Worm (Caenorhabditis elegans) whole organism, mixed stage, embryonic: ENCODE results near the gene Y41D4A.7.

Experiments
- elt-1 ChIP-seq: sonication (generic microtip); optimal IDR thresholded peaks from 2 replicates; lab custom pipeline; 2017; ENCODE audit warnings: missing genetic modification characterization, mild to moderate bottlenecking, missing compliant biosample characterization, antibody characterized with exemption, moderate library complexity, borderline replicate concordance; ENCODE audit not compliant: insufficient read depth
- elt-3 ChIP-seq: fragments of 150-350 bp; optimal IDR thresholded peaks from 2 replicates; lab custom pipeline; 2014; ENCODE audit warnings: missing biosample characterization, missing genetic modification characterization
- lsy-2 ChIP-seq: fragments of 150-350 bp; optimal IDR thresholded peaks from 2 replicates; lab custom pipeline; 2014; ENCODE audit warnings: missing biosample characterization, missing genetic modification characterization
- mab-5 ChIP-seq: fragments of 150-350 bp; optimal IDR thresholded peaks from 2 replicates; lab custom pipeline; 2014; ENCODE audit warnings: missing biosample characterization, missing genetic modification characterization
- mep-1 ChIP-seq: fragments of 150-350 bp; optimal IDR thresholded peaks from 2 replicates; lab custom pipeline; 2017; ENCODE audit warnings: missing biosample characterization, missing genetic modification reagents, missing genetic modification characterization, inconsistent platforms
- nhr-12 ChIP-seq: fragments of 150-350 bp; optimal IDR thresholded peaks from 2 replicates; lab custom pipeline; 2014; ENCODE audit warnings: missing biosample characterization, missing genetic modification characterization
- nhr-237 ChIP-seq: fragments of 150-350 bp; optimal IDR thresholded peaks from 2 replicates; lab custom pipeline; 2014; ENCODE audit warnings: missing biosample characterization, missing genetic modification characterization
- nhr-28 ChIP-seq: fragments of 150-350 bp; optimal IDR thresholded peaks from 2 replicates; lab custom pipeline; 2014; ENCODE audit warnings: missing biosample characterization, missing genetic modification characterization
- nhr-76 ChIP-seq: sonication (generic microtip); optimal IDR thresholded peaks from 2 replicates; lab custom pipeline; 2017; ENCODE audit warnings: missing biosample characterization, missing genetic modification characterization
- pha-4 ChIP-seq: fragments of 150-350 bp; optimal IDR thresholded peaks from 2 replicates; lab custom pipeline; 2018; ENCODE audit warnings: missing biosample characterization, missing genetic modification reagents, missing genetic modification characterization
- sem-2 ChIP-seq: fragments of 200-800 bp; sonication (Bioruptor generic); optimal IDR thresholded peaks from 2 replicates; lab custom pipeline; 2018; ENCODE audit warnings: mild to moderate bottlenecking, missing genetic modification characterization, missing compliant biosample characterization
- snpc-4 ChIP-seq: fragments of 150-350 bp; optimal IDR thresholded peaks from 2 replicates; lab custom pipeline; 2014; ENCODE audit warnings: missing biosample characterization, missing genetic modification characterization
- unc-62 ChIP-seq: fragments of 150-350 bp; optimal IDR thresholded peaks from 2 replicates; lab custom pipeline; 2014; ENCODE audit warnings: missing biosample characterization, missing genetic modification reagents, missing genetic modification characterization
- zip-8 ChIP-seq: fragments of 150-350 bp; optimal IDR thresholded peaks from 2 replicates; lab custom pipeline; 2014; ENCODE audit warnings: missing biosample characterization, missing genetic modification characterization

- TF ChIP-seq unc-62 (GFP tag; lab: Kevin White, UChicago) (no peak), nhr-237 (tag; lab: Kevin White, UChicago) (no peak), lsy-2 (no peak), nhr-12 (no peak), zip-8 (tag; lab: Kevin White, UChicago) (no peak), nhr-28 (tag; lab: Kevin White, UChicago) (no peak), nhr-76 (tag; lab: Kevin White, UChicago) (no peak), mab-5 (no peak), snpc-4 (tag; lab: Kevin White, UChicago) (no peak), sem-2 (GFP tag; lab: Kevin White, UChicago) (no peak), elt-3 (no peak), mep-1 (tag; lab: Kevin White, UChicago) (no peak), elt-1 (tag; lab: Kevin White, UChicago) (no peak), pha-4 (tag; lab: Kevin White, UChicago) (no peak)
These were observed 6.9 kb upstream of the Y41D4A.7 start, which contains the start of gene col-108 for ce11 chrIV:1768288-1768687.
